Fruit fly (Drosophila melanogaster) whole organism, embryonic: ENCODE data around the gene CG32573.
A peak's percentile ranks its signal among the peaks of the same experiment; 100 is the strongest.

Experiments
- CG10147 ChIP-seq: fragments of 200-800 bp; sonication (Bioruptor generic); optimal IDR thresholded peaks from 2 replicates; lab custom pipeline; 2019; ENCODE audit warnings: missing biosample characterization, mild to moderate bottlenecking, missing genetic modification characterization, moderate library complexity
- CG11093 ChIP-seq: fragments of 200-800 bp; sonication (Bioruptor generic); IDR thresholded peaks from 3 replicates; pipeline ENCODE4 v1.3.6; 2022; ENCODE audit warnings: missing biosample characterization, missing genetic modification characterization
- CG11504 ChIP-seq: fragments of 200-800 bp; sonication (Bioruptor generic); optimal IDR thresholded peaks from 3 replicates; lab custom pipeline; 2019; ENCODE audit warnings: missing biosample characterization, mild to moderate bottlenecking, missing genetic modification characterization, moderate library complexity
- Dfd ChIP-seq, 2 experiments: fragments of >200 bp; optimal IDR thresholded peaks; 2 replicates each; lab custom pipeline; 2017; ENCODE audit warnings: missing biosample characterization in 2 of 2, missing genetic modification characterization in 2 of 2
- Mes4 ChIP-seq: fragments of 200-800 bp; sonication (Bioruptor generic); optimal IDR thresholded peaks from 2 replicates; lab custom pipeline; 2016; ENCODE audit warnings: missing biosample characterization, missing genetic modification characterization
- NfI ChIP-seq: fragments of 200-800 bp; sonication (Bioruptor generic); optimal IDR thresholded peaks from 3 replicates; lab custom pipeline; 2018; ENCODE audit warnings: missing biosample characterization, mild to moderate bottlenecking, missing genetic modification characterization, moderate library complexity
- aop ChIP-seq: fragments of 200-800 bp; sonication (Bioruptor generic); IDR thresholded peaks from 2 replicates; pipeline ENCODE4 v1.3.6; 2022; ENCODE audit warnings: missing biosample characterization, missing genetic modification characterization

DNA sequence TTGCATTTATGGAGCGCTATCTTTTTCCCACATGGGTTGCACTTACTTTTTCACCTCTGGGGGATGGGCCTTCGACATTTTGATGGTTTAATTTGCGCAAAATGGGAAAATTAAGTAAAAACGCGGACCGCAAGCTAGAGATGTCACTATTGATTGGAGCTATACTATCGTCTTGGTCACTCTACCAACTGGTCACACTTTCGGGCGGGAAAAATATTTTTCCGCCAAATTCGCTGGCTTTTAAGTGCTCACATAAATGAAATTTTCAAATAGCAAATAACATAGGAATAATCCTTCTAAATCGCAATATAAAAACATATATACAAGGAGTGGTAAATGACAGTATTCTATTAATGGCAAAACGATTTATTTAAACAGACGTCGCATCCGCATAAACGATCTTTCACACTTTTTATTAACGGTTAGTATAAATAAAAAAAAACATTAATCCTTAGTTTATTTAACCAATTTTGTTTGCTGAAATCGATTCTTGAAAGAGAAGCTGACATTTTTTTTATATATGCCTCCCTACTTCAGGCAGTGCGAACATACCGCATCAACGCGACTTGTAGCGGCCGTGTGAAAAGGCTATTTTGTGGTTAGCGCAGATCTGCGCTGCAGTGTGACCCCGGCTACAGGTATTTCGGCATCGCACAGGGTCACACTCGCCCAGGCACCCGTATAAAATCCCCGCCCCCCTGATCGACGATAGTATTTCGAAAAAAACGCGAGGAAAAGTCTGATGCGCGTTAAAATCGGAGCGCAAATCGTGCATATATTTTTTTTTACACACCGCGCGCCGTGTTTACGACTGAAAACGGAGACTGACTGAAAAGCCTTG is 10.7 kb upstream of the CG32573 start, which contains the start of the genes SNRPG and mthl1:
- TF ChIP-seq Dfd (GFP tag; optimal IDR thresholded peaks at IDR 0.05; lab: Kevin White, UChicago), result peak in 1 of 2 experiments; percentile 65
- TF ChIP-seq CG10147 (GFP tag; lab: Kevin White, UChicago), result peak; percentile 76
- TF ChIP-seq CG11093 (GFP tag; lab: Robert Waterston, UW), result peak; percentile 91
- 0 out of 2 replicates have a peak, but pooled peaks have one; percentile 64 for TF ChIP-seq aop
- TF ChIP-seq CG11504 (tag; lab: Kevin White, UChicago), result peak; percentile 74
- peak; percentile 32 for TF ChIP-seq Mes4 (GFP tag; lab: Kevin White, UChicago)
- TF ChIP-seq NfI (GFP tag; lab: Kevin White, UChicago), result peak; percentile 79
